Worm (Caenorhabditis elegans) whole organism, early embryonic: ENCODE measurements around the gene F48F7.6.

Source experiments
- B0310.2 ChIP-seq: sonication (generic microtip); optimal IDR thresholded peaks from 2 replicates; lab custom pipeline; 2016; ENCODE audit warnings: mild to moderate bottlenecking, missing genetic modification characterization, missing compliant biosample characterization
- F13C5.2 ChIP-seq: sonication (generic microtip); optimal IDR thresholded peaks from 2 replicates; lab custom pipeline; 2017; ENCODE audit warnings: mild to moderate bottlenecking, missing genetic modification characterization, inconsistent platforms, missing compliant biosample characterization
- aly-1 ChIP-seq: sonication (generic microtip); optimal IDR thresholded peaks from 2 replicates; lab custom pipeline; 2016; ENCODE audit warnings: missing genetic modification characterization, missing compliant biosample characterization
- ama-1 ChIP-seq: fragments of 150-350 bp; optimal IDR thresholded peaks from 2 replicates; lab custom pipeline; 2014
- ceh-13 ChIP-seq: fragments of 200-800 bp; sonication (Bioruptor generic); optimal IDR thresholded peaks from 2 replicates; lab custom pipeline; 2018; ENCODE audit warnings: mild to moderate bottlenecking, missing genetic modification characterization, missing compliant biosample characterization
- ceh-36 ChIP-seq: sonication (generic microtip); optimal IDR thresholded peaks from 2 replicates; lab custom pipeline; 2016; ENCODE audit warnings: missing genetic modification characterization, inconsistent platforms, missing compliant biosample characterization
- ets-7 ChIP-seq: sonication (generic microtip); optimal IDR thresholded peaks from 2 replicates; lab custom pipeline; 2016; ENCODE audit warnings: missing genotype, missing genetic modification characterization, missing compliant biosample characterization
- flt-1 ChIP-seq: fragments of 200-800 bp; sonication (Bioruptor generic); IDR thresholded peaks from 2 replicates; pipeline ENCODE4 v1.3.6; 2022; ENCODE audit warnings: missing genetic modification characterization, missing compliant biosample characterization
- hmbx-1 ChIP-seq: sonication (generic microtip); optimal IDR thresholded peaks from 2 replicates; lab custom pipeline; 2016; ENCODE audit warnings: mild to moderate bottlenecking, missing genetic modification characterization, missing compliant biosample characterization
- hmg-4 ChIP-seq: fragments of 200-800 bp; sonication (Bioruptor generic); optimal IDR thresholded peaks from 2 replicates; lab custom pipeline; 2018; ENCODE audit warnings: mild to moderate bottlenecking, missing genetic modification characterization, missing compliant biosample characterization
- hnd-1 ChIP-seq: sonication (generic microtip); optimal IDR thresholded peaks from 2 replicates; lab custom pipeline; 2016; ENCODE audit warnings: missing genetic modification characterization, missing compliant biosample characterization
- pes-1 ChIP-seq: fragments of 200-800 bp; sonication (Bioruptor generic); IDR thresholded peaks from 2 replicates; pipeline ENCODE4 v1.3.6; 2022; ENCODE audit warnings: missing genetic modification reagents, missing genetic modification characterization, missing compliant biosample characterization
- scrt-1 ChIP-seq: fragments of 200-800 bp; sonication (Bioruptor generic); IDR thresholded peaks from 2 replicates; pipeline ENCODE4 v1.3.6; 2022; ENCODE audit warnings: missing genetic modification characterization, missing compliant biosample characterization
- sea-1 ChIP-seq: fragments of 200-800 bp; sonication (Bioruptor generic); conservative IDR thresholded peaks from 2 replicates; pipeline ENCODE4 v1.3.6; 2022; ENCODE audit warnings: missing genetic modification characterization, missing compliant biosample characterization
- tbx-11 ChIP-seq: fragments of 200-800 bp; sonication (Bioruptor generic); IDR thresholded peaks from 2 replicates; pipeline ENCODE4 v1.3.6; 2022; ENCODE audit warnings: missing genetic modification characterization, missing compliant biosample characterization
- tbx-37 ChIP-seq: fragments of 200-800 bp; sonication (Bioruptor generic); conservative IDR thresholded peaks from 2 replicates; pipeline ENCODE4 v1.3.6; 2022; ENCODE audit warnings: missing genetic modification reagents, missing genetic modification characterization, missing compliant biosample characterization
- tra-4 ChIP-seq: sonication (generic microtip); optimal IDR thresholded peaks from 2 replicates; lab custom pipeline; 2017; ENCODE audit warnings: missing genetic modification characterization, missing compliant biosample characterization

F48F7.6 gene

DNA sequence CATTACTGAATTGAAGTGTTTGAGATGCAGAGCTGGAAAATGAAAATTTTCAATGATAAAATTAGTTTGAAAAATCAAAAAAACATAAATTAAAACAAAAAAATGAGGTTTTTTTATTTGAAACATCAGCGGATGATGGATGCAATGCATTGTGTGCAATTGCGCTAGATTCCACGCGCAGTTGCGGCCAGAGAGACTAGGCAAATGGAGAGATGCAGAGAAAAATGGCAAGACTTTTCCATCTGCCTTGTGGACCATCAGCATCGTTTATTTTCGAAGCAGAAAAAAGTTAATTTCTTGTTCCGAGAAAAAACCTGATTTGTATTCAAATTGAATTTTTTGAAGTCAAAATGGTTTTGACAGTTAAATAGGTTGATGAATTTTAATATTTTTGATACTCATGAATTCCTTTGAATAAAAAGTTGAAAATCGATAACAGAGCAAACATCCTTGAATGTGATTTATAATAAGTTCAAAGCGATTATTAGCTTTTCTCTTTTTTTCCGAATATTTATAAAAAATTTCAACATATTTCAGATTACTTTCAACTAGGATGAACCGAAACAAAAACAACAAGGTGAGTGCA is 18.3 kb downstream of the F48F7.6 start, which contains the start of the genes C31E10.5 and C31E10.6:
Gene C31E10.5, minus strand, starts transcription at position 32 of the 586 bp plus-strand sequence.
Gene C31E10.6, plus strand, starts transcription at position 536 of the 586 bp plus-strand sequence.
- no peak for TF ChIP-seq flt-1
- TF ChIP-seq pes-1 = no peak
- TF ChIP-seq scrt-1 = 0 out of 2 replicates have a peak, but pooled peaks have one; percentile 34
- TF ChIP-seq tbx-37 (GFP tag; lab: Robert Waterston, UW) = 0 out of 2 replicates have a peak, but pooled peaks have one; percentile 9
- TF ChIP-seq F13C5.2 (tag; lab: Kevin White, UChicago) = peak; percentile 66

DNA sequence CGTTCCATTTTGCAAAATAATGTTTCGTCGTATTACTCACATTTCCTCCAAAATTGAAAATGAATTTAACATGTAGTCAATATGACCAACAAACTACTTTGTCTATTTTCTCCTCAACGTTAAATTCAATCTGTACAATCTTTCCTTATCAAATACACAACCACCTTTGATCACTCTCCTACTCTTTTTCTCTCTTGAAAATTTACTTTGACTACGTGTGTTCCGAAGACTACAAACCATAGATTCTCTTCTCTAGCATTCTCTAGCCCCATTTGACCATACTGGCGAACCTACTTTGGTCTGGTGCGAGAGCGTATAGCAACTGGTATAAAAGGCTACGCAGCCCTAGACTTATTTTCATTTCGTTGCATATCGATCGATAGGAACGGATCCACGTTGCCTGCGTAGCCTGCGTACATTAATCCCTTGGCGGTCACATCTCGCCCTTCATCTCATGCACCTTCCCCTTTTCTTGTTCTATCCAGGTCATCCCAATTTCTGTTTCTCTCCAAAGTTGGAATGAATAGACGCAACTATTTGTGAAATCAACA is 22.6 kb downstream of the F48F7.6 start:
- peak; percentile 5 for TF ChIP-seq ceh-36 (tag; lab: Kevin White, UChicago)
- TF ChIP-seq scrt-1 = no peak

DNA sequence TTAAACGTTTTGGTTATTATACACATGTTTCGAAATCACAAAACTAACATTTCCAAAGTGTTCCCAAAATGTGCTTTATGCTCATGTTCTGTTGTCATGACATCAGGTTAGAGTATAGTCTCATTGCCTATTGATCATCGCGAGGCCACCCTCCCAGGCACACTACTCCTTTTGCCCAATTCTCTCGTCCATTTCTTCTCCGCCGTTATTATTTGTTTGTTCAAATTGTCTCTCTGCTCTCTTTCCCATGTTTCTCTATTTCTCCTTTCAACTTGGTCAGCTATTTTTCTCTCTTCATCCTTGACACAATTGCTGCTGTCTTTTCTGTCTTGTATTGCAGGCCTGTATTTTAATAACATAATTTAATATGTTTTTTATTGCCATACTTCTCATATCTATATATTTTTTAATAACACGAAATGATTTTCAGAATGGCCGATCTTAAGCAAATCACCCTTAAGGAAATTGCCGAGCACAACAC is 23.9 kb downstream of the F48F7.6 start, which contains the start of gene cytb-5.1:
Gene cytb-5.1, plus strand, starts transcription at position 431 of the 481 bp plus-strand sequence.
- TF ChIP-seq hmbx-1 = no peak
- TF ChIP-seq ceh-13 (GFP tag; lab: Kevin White, UChicago) = no peak
- no peak for TF ChIP-seq flt-1
- TF ChIP-seq ceh-36 (tag; lab: Kevin White, UChicago) = no peak
- no peak for TF ChIP-seq hnd-1
- TF ChIP-seq scrt-1 = no peak
- TF ChIP-seq hmg-4 (GFP tag; lab: Kevin White, UChicago) = no peak
- TF ChIP-seq ets-7 = no peak
- no peak for TF ChIP-seq B0310.2 (tag; lab: Kevin White, UChicago)
- TF ChIP-seq pes-1 = no peak
- no peak for TF ChIP-seq F13C5.2 (tag; lab: Kevin White, UChicago)
- no peak for TF ChIP-seq sea-1
- no peak for TF ChIP-seq tra-4 (tag; lab: Kevin White, UChicago)
- no peak for TF ChIP-seq tbx-11
- no peak for TF ChIP-seq tbx-37 (GFP tag; lab: Robert Waterston, UW)
- TF ChIP-seq ama-1 = no peak
- no peak for TF ChIP-seq aly-1 (tag; lab: Kevin White, UChicago)

DNA sequence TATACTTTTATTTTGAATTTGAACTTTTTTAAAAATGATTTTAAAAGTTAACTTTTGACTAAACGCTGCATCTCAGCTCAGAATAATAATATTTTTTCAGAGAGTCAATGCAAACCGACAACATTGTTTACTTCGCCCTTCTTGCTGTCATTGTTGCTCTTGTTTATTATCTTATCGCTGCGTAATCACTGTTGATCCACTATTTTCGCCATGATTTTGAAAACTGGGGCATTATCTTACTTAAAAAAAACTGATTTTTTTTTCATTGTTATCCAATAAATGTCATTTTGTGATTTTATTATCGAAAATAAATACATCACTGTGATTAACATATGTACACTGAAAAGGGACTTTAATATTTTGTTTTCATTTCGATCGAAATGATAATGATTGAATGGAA is 25.1 kb downstream of the F48F7.6 start:
- TF ChIP-seq ceh-13 (GFP tag; lab: Kevin White, UChicago) (no peak), aly-1 (tag; lab: Kevin White, UChicago) (no peak), sea-1 (no peak), scrt-1 (no peak), tbx-11 (no peak), B0310.2 (tag; lab: Kevin White, UChicago) (no peak), ama-1 (no peak), tbx-37 (GFP tag; lab: Robert Waterston, UW) (no peak), tra-4 (tag; lab: Kevin White, UChicago) (no peak), hmbx-1 (no peak), pes-1 (no peak), ceh-36 (tag; lab: Kevin White, UChicago) (no peak), ets-7 (no peak), hnd-1 (no peak), flt-1 (no peak), hmg-4 (GFP tag; lab: Kevin White, UChicago) (no peak), F13C5.2 (tag; lab: Kevin White, UChicago) (no peak)

DNA sequence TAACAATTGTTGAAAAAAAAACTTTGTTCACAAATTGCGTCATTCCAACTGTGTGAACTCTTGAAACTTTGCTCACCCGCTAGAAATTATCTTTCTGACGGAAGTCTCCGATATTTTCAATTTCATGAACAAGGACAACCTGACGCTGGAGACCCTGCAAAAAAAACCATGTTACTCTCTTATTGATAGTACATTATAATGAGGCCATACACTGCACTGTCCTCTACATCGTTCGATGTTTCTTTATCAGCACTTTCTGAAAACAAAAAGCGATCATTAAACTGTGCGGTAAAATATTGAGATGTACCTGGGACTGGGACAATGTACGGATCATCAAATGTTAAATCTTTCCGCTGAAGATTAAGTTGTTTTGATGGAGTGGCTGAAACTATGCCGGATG is 25.9 kb downstream of the F48F7.6 start:
- TF ChIP-seq tra-4 (tag; lab: Kevin White, UChicago) (no peak), hmbx-1 (no peak), pes-1 (no peak), F13C5.2 (tag; lab: Kevin White, UChicago) (no peak), aly-1 (tag; lab: Kevin White, UChicago) (no peak), hmg-4 (GFP tag; lab: Kevin White, UChicago) (no peak)

DNA sequence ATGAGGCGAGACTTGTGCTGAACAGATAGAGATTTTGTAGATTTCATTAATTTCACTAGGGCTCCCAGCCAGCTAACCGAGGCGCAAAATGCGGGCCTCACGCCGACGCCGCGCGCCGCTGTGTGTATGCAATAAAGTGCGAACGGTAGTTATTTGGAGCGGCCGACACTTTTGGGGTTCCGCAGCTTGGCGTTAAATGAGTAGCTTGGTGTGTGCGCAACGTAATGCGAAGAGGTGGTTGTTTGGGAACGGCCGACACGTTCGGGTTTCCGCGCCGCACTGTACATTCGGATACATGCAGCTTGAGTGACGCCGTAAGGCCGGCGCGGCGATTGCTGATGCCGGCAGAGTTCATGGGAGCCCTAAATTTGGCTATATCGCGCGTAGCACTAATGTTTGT is 30.5 kb downstream of the F48F7.6 start:
- TF ChIP-seq hnd-1 (no peak), B0310.2 (tag; lab: Kevin White, UChicago) (no peak), ceh-36 (tag; lab: Kevin White, UChicago) (no peak), ceh-13 (GFP tag; lab: Kevin White, UChicago) (no peak), scrt-1 (no peak), pes-1 (no peak), hmbx-1 (no peak), aly-1 (tag; lab: Kevin White, UChicago) (no peak), hmg-4 (GFP tag; lab: Kevin White, UChicago) (no peak), ama-1 (no peak), F13C5.2 (tag; lab: Kevin White, UChicago) (no peak), flt-1 (no peak), tbx-37 (GFP tag; lab: Robert Waterston, UW) (no peak), sea-1 (no peak), tbx-11 (no peak), ets-7 (no peak), tra-4 (tag; lab: Kevin White, UChicago) (no peak)

DNA sequence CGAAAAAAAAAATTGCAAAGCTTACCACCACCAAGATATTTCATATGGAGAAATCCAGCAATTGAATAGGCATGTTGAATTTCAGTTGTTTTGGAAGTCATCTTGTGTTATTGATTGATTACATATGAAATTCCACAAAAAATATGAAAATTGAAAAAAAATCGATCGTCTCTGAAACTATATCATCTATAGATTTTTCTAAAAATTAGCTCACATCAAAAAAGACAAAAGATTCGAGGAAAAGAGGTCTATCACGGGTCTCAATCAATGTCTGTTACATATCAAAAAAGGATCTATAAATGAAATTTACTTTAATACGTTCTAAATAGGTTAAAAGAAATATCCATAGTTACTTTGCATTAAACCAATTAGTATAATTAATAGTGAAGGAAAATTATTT is 34.8 kb downstream of the F48F7.6 start, which contains the start of gene tbc-19:
Gene tbc-19, minus strand, starts transcription at position 101 of the 400 bp plus-strand sequence.
- TF ChIP-seq ama-1 = no peak
- no peak for TF ChIP-seq tra-4 (tag; lab: Kevin White, UChicago)
- no peak for TF ChIP-seq pes-1
- no peak for TF ChIP-seq B0310.2 (tag; lab: Kevin White, UChicago)
- no peak for TF ChIP-seq tbx-37 (GFP tag; lab: Robert Waterston, UW)
- no peak for TF ChIP-seq scrt-1
- no peak for TF ChIP-seq sea-1
- TF ChIP-seq ceh-13 (GFP tag; lab: Kevin White, UChicago) = no peak
- TF ChIP-seq hmbx-1 = no peak
- no peak for TF ChIP-seq hmg-4 (GFP tag; lab: Kevin White, UChicago)
- no peak for TF ChIP-seq ets-7
- TF ChIP-seq tbx-11 = no peak
- TF ChIP-seq hnd-1 = no peak
- TF ChIP-seq F13C5.2 (tag; lab: Kevin White, UChicago) = no peak
- TF ChIP-seq aly-1 (tag; lab: Kevin White, UChicago) = no peak
- TF ChIP-seq flt-1 = no peak
- TF ChIP-seq ceh-36 (tag; lab: Kevin White, UChicago) = no peak
